Worm (Caenorhabditis elegans) whole organism, L3 larva: ENCODE results near the gene clp-1.

ENCODE experiments used
- ZK546.5 ChIP-seq: sonication (generic microtip); optimal IDR thresholded peaks from 2 replicates; lab custom pipeline; 2017; ENCODE audit warnings: missing biosample characterization, missing genetic modification characterization
- aly-2 ChIP-seq: fragments of 150-350 bp; optimal IDR thresholded peaks from 2 replicates; lab custom pipeline; 2014; ENCODE audit warnings: missing biosample characterization, missing genetic modification characterization
- ceh-28 ChIP-seq: fragments of 150-350 bp; optimal IDR thresholded peaks from 2 replicates; lab custom pipeline; 2014; ENCODE audit warnings: missing biosample characterization, missing genetic modification reagents, missing genetic modification characterization
- daf-12 ChIP-seq: fragments of 150-350 bp; optimal IDR thresholded peaks from 2 replicates; lab custom pipeline; 2014; ENCODE audit warnings: missing biosample characterization, missing genetic modification reagents, missing genetic modification characterization
- lin-39 ChIP-seq: fragments of 150-350 bp; optimal IDR thresholded peaks from 2 replicates; lab custom pipeline; 2018; ENCODE audit warnings: missing biosample characterization, missing genetic modification reagents, missing genetic modification characterization
- nhr-23 ChIP-seq: fragments of 150-350 bp; optimal IDR thresholded peaks from 2 replicates; lab custom pipeline; 2014; ENCODE audit warnings: missing biosample characterization, missing genetic modification reagents, missing genetic modification characterization
- nhr-237 ChIP-seq: fragments of 150-350 bp; optimal IDR thresholded peaks from 2 replicates; lab custom pipeline; 2014; ENCODE audit warnings: missing biosample characterization, missing genetic modification characterization
- nhr-28 ChIP-seq: fragments of 150-350 bp; optimal IDR thresholded peaks from 2 replicates; lab custom pipeline; 2014; ENCODE audit warnings: missing biosample characterization, missing genetic modification characterization
- pha-4 ChIP-seq: fragments of 150-350 bp; optimal IDR thresholded peaks from 2 replicates; lab custom pipeline; 2014; ENCODE audit warnings: missing biosample characterization, missing genetic modification reagents, missing genetic modification characterization
- pqm-1 ChIP-seq: fragments of 150-350 bp; optimal IDR thresholded peaks from 2 replicates; lab custom pipeline; 2017; ENCODE audit warnings: missing biosample characterization, missing genetic modification characterization, inconsistent platforms
- sea-2 ChIP-seq: fragments of 150-350 bp; sonication (generic microtip); optimal IDR thresholded peaks from 4 replicates; lab custom pipeline; 2014; ENCODE audit warnings: missing biosample characterization, missing genetic modification reagents, missing genetic modification characterization
- snpc-4 ChIP-seq: fragments of 150-350 bp; optimal IDR thresholded peaks from 2 replicates; lab custom pipeline; 2014; ENCODE audit warnings: missing biosample characterization, missing genetic modification characterization
- zag-1 ChIP-seq: fragments of 150-350 bp; optimal IDR thresholded peaks from 2 replicates; lab custom pipeline; 2014; ENCODE audit warnings: missing biosample characterization, missing genetic modification characterization

DNA sequence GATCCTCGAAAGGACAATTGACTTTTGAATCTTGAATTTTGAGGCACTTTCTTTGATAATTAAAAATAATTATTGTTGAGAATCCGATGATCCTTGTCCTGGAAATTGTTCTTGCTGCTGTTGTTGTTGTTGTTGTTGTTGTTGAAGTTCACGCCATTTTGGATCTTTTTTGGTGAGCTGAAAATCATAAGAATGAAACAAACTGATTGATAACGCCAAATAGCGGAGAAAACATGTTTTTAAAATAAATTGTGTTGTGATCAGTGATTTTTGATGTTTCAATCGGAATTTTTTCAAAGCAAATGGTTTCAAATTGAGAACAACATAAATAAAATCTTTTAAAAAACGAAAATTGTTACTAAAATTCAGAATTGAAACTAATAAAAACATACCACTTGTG is 37.3 kb downstream of the clp-1 start:
- TF ChIP-seq nhr-237 (tag; lab: Kevin White, UChicago) (no peak), nhr-23 (tag; lab: Kevin White, UChicago) (no peak), ceh-28 (tag; lab: Kevin White, UChicago) (no peak), daf-12 (tag; lab: Kevin White, UChicago) (no peak), pqm-1 (tag; lab: Kevin White, UChicago) (no peak), nhr-28 (tag; lab: Kevin White, UChicago) (no peak), zag-1 (tag; lab: Kevin White, UChicago) (no peak), snpc-4 (tag; lab: Kevin White, UChicago) (no peak), ZK546.5 (no peak), sea-2 (GFP tag; lab: Kevin White, UChicago) (no peak), aly-2 (tag; lab: Kevin White, UChicago) (no peak), lin-39 (tag; lab: Kevin White, UChicago) (no peak), pha-4 (tag; lab: Kevin White, UChicago) (no peak)
